Fruit fly (Drosophila melanogaster) whole organism: ENCODE results near the gene ATPsynC.

ENCODE experiments used
- CG8478 ChIP-seq: fragments of >200 bp; optimal IDR thresholded peaks from 2 replicates; lab custom pipeline; 2018; ENCODE audit warnings: inconsistent platforms
- Dll ChIP-seq: fragments of >200 bp; optimal IDR thresholded peaks from 2 replicates; lab custom pipeline; 2017
- EcR ChIP-seq, 2 experiments: fragments of >200 bp; optimal IDR thresholded peaks; 2 replicates each; lab custom pipeline; 2017; ENCODE audit warnings: missing biosample characterization in 2 of 2, missing genetic modification characterization in 2 of 2, missing genetic modification reagents in 2 of 2
- pan ChIP-seq: fragments of >200 bp; optimal IDR thresholded peaks from 2 replicates; lab custom pipeline; 2017
- psq ChIP-seq: fragments of >200 bp; optimal IDR thresholded peaks from 2 replicates; lab custom pipeline; 2017
- usp ChIP-seq: fragments of >200 bp; optimal IDR thresholded peaks from 2 replicates; lab custom pipeline; 2017; ENCODE audit warnings: missing biosample characterization, missing genetic modification characterization, mixed read lengths

ATPsynC gene

DNA sequence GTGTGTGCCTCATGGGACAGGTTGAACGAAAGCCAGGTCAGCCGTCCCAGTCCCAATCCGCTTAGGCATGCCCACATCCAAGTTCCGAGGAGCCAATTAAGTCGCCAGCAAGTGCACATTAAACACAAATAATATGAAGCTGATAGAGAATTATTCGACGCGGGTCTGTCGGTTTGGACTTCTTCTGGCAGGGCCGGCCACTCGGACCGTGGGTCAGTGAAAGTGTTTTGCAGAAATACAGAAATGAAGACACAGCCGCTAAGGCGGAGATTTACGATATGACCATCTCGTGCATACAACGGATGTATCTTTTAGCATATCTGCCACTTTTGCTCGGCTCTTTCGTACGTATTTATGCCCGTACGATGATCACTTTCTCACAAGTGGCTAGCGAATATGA, 28.8 kb upstream of the ATPsynC start:
- TF ChIP-seq CG8478 (lab: Kevin White, UChicago) (no peak), pan (lab: Kevin White, UChicago) (no peak), psq (lab: Kevin White, UChicago) (no peak), usp (GFP tag; lab: Kevin White, UChicago) (no peak), EcR (GFP tag; optimal IDR thresholded peaks at IDR 0.05; lab: Kevin White, UChicago) (no peak), Dll (lab: Kevin White, UChicago) (no peak)

DNA sequence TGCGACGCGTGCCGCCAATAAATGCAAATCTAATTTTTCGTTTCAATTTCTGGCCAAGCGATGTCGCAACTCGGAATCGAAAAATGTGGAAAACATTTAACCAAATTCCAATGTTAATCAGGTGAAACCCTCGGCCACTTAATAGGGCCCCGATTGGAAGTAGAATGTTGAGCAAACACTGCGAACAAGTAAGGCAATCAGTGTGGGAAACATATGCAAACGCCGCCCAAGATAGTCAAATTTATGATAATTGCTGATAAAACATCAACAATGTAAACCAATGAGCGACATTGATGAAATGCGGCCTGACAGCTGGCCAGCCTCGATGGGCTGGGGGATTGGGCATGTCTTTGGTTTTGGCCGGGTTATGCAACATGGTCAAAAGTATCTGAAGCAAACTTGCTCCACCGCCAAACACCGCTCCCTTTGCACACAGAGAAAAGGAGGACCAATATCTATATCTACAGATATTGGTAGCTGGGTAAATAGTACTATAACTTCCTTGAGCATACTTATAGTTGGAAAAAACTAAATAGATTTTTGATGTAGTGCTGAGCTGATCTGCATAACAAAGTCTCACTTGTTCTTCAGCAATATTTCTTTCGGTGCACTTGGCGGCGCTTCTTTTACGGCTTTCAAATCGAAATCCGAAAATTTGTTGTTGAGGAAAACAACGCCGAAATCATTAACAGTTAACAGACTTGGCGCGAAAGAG, 28.0 kb upstream of the ATPsynC start:
- TF ChIP-seq EcR (GFP tag; optimal IDR thresholded peaks at IDR 0.05; lab: Kevin White, UChicago) (no peak), pan (lab: Kevin White, UChicago) (no peak), Dll (lab: Kevin White, UChicago) (no peak), usp (GFP tag; lab: Kevin White, UChicago) (no peak), CG8478 (lab: Kevin White, UChicago) (no peak), psq (lab: Kevin White, UChicago) (no peak)

DNA sequence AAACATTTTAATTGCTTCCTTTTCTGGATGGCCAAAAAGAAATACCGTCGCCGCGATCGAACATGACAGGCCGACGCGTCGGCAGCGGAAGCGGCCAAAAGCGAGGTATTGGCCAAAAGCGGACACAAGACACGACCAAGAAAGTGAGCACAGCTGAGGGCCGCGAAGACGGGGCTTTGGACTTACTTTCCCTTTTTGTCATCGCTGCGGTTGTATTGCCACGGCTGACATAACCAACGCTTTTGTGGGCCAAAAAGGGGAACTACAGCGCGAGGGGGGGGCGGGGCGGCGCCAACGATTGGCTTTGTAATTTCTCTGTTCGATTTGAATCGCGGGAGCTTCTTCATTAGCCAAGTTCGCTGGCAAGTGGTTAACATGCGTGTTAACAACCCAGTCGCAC, 26.4 kb upstream of the ATPsynC start:
- TF ChIP-seq usp (GFP tag; lab: Kevin White, UChicago) = no peak
- no peak for TF ChIP-seq pan (lab: Kevin White, UChicago)
- TF ChIP-seq EcR (GFP tag; optimal IDR thresholded peaks at IDR 0.05; lab: Kevin White, UChicago) = no peak
- TF ChIP-seq psq (lab: Kevin White, UChicago) = no peak
- TF ChIP-seq CG8478 (lab: Kevin White, UChicago) = no peak
- no peak for TF ChIP-seq Dll (lab: Kevin White, UChicago)

DNA sequence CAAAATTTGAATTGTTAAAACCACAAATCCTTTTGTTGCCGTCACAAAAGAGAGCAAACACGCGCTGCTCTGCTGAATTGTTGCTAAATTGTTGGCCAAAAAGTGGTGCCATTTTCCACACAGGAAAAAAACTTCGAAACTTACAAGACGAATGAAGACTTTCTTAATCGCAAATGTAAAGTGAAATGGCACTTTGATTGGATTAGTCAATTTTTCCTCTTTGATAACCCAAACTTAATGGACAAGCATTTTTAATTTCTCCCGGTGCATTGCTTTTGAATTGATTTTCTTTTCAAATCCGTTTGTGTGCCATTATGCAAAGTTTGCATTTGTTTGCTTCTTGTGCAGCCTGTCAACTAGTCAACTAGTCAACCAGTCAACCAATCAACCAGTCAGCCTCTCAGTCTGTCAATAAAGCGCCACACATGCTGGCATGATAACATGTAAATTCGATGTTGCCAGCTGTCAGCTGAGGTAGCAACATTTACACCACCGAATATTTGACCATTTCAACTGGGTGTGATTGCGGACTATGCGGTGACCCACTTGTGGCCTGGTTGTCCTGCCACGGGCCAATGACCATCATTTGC, 23.7 kb upstream of the ATPsynC start:
- no peak for TF ChIP-seq pan (lab: Kevin White, UChicago)
- TF ChIP-seq psq (lab: Kevin White, UChicago) = no peak
- no peak for TF ChIP-seq EcR (GFP tag; optimal IDR thresholded peaks at IDR 0.05; lab: Kevin White, UChicago)
- no peak for TF ChIP-seq Dll (lab: Kevin White, UChicago)
- TF ChIP-seq CG8478 (lab: Kevin White, UChicago) = no peak
- TF ChIP-seq usp (GFP tag; lab: Kevin White, UChicago) = no peak

DNA sequence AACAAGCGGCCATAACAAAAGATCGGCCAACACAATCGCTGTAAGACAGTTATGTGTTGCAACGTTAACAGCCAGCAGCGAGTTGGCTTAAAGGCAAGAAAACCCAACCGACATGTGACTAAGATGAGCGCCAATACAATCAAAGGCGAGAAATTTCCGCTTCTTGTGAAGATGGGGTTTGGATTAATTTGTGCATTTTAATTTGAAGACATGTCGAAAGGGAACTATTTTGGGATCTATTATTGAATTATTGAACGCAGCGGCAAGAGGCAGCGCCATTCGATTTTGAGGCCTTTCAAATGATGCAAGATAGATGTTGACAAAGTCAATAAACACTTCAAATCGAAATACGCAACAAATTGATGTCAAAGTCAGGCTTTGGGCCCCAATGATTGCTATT, 21.7 kb upstream of the ATPsynC start:
- no peak for TF ChIP-seq pan (lab: Kevin White, UChicago)
- TF ChIP-seq EcR (GFP tag; optimal IDR thresholded peaks at IDR 0.05; lab: Kevin White, UChicago) = no peak
- no peak for TF ChIP-seq CG8478 (lab: Kevin White, UChicago)
- TF ChIP-seq Dll (lab: Kevin White, UChicago) = no peak
- no peak for TF ChIP-seq psq (lab: Kevin White, UChicago)
- TF ChIP-seq usp (GFP tag; lab: Kevin White, UChicago) = no peak

DNA sequence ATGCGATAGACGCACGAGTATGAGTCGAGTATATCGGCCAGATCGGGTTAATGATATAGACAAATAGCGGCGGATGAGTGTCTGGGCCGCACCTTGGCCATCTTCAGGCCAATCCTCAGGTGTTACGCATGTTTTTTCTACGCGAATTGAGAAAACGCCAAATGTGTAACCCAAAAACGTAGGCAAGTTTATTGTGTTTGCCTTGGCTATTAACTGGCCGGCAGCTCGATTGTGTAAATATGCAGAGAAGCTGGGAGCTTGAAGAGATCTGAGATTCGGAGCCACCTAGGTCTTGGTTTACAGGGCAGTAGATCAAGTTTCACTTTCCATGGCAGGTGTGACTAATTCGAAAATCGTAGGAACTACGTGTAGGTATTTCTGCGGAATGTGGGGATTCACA, 20.6 kb upstream of the ATPsynC start:
- TF ChIP-seq EcR (GFP tag; optimal IDR thresholded peaks at IDR 0.05; lab: Kevin White, UChicago) = no peak
- TF ChIP-seq Dll (lab: Kevin White, UChicago) = no peak
- no peak for TF ChIP-seq pan (lab: Kevin White, UChicago)
- TF ChIP-seq psq (lab: Kevin White, UChicago) = no peak
- TF ChIP-seq CG8478 (lab: Kevin White, UChicago) = no peak
- no peak for TF ChIP-seq usp (GFP tag; lab: Kevin White, UChicago)

DNA sequence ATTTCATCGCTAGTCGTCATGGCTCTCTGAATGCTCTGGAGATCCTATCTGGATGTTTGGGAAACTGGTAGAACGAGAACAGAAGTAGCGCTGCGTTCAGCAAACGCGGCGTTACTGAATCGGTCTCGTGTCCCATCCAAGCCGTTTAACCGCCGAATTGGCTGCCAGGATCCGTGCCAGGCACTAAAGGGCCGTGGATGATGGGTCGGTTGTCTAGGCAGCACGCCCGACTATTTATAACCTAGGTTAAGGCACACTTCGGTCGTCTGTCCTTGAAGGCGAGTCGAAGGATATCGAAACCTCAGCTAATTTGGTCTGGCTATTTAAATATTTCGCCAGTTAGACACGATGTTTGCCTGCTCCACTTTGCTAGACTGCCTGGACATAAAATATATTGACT, 15.8 kb upstream of the ATPsynC start, which contains the start of gene CG15564:
TSS of gene CG15564 (minus strand) at position 101 of the 400 bp plus-strand sequence.
- TF ChIP-seq EcR (GFP tag; optimal IDR thresholded peaks at IDR 0.05; lab: Kevin White, UChicago) (no peak), psq (lab: Kevin White, UChicago) (no peak), pan (lab: Kevin White, UChicago) (no peak), CG8478 (lab: Kevin White, UChicago) (no peak), usp (GFP tag; lab: Kevin White, UChicago) (no peak)

DNA sequence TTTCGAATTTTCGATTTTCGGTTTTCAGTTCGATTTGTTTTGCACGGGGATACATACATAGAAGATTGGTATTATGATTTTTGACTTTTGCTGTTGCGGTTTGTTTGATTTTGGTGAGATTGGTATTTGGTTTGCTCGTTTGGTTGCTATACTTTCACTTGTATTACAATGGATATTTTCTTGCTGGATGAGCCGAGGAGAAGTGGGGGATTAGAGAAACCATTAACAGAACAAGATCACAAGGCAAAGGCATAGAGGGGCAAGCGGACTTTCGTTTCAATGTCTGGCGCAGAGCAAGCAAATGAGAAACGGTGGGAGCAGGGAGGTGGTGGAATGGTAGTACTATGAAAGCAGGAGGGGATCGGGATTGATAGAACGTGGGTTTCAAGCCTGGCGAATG, 12.8 kb upstream of the ATPsynC start, which contains the start of gene CG15563:
TSS of gene CG15563 (minus strand) at position 101 of the 400 bp plus-strand sequence.
- TF ChIP-seq EcR (GFP tag; optimal IDR thresholded peaks at IDR 0.05; lab: Kevin White, UChicago) (no peak), pan (lab: Kevin White, UChicago) (no peak), Dll (lab: Kevin White, UChicago) (no peak), CG8478 (lab: Kevin White, UChicago) (no peak), usp (GFP tag; lab: Kevin White, UChicago) (no peak), psq (lab: Kevin White, UChicago) (no peak)

DNA sequence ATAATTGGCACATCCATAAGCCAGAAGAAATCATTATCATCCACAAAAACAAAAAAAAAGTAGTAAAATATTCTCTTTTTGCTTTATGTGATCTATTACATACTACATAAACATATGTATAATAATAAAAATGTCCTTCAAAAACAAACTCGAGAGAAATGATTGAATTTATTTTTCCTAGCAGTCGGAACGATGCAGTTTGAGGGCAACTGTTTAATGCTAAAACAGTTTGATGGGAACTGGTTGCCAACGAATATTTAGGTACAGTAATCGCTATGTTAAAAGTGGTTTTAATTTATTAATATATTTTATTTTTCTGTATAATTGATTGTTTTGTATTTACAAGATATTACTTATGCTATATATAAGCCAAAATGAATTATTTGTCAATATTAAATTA, 11.7 kb upstream of the ATPsynC start:
- TF ChIP-seq psq (lab: Kevin White, UChicago) (no peak), CG8478 (lab: Kevin White, UChicago) (no peak), usp (GFP tag; lab: Kevin White, UChicago) (no peak)

DNA sequence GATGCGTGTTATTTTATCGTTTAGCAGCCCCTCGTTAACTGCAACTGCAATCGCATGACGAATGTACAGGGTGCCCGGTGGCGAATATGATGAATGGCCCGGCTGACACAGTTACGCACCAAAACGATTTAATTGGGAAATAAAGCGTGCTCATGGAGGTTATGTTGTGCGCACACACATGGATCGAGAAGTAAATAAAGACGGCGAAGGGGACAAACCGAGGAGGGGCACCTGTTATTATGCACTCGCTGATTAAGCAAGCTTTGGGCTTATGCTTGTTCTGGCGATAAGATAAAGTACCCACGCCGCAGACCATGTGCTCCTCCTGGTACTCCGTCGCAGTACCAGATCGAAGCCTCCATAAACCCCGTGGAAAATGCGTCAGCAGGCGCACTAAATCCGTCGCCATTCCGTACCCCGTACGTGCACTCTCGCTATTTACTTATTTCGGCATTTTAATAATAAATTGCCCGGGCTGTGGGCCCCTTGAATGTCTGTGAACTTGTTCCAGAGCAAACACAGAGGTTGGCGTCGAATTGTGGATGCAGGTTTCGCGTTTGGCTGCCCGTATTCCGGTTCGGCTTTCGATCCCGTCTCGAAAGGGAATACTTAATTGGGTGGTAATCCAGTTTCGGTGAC, 5.7 kb upstream of the ATPsynC start:
- TF ChIP-seq EcR (GFP tag; optimal IDR thresholded peaks at IDR 0.05; lab: Kevin White, UChicago) (no peak), pan (lab: Kevin White, UChicago) (no peak), psq (lab: Kevin White, UChicago) (no peak), CG8478 (lab: Kevin White, UChicago) (no peak), Dll (lab: Kevin White, UChicago) (no peak), usp (GFP tag; lab: Kevin White, UChicago) (no peak)
